Worm (Caenorhabditis elegans) whole organism, L1 larva: Measurements from ENCODE around the gene hmit-1.3.
A peak's percentile ranks its signal among the peaks of the same experiment; 100 is the strongest.

Experiments
- C34B4.2 ChIP-seq: sonication (generic microtip); optimal IDR thresholded peaks from 2 replicates; lab custom pipeline; 2017; ENCODE audit warnings: mild to moderate bottlenecking, missing genetic modification characterization, missing compliant biosample characterization
- alr-1 ChIP-seq: fragments of 200-800 bp; sonication (Bioruptor generic); optimal IDR thresholded peaks from 2 replicates; lab custom pipeline; 2018; ENCODE audit warnings: borderline replicate concordance, mild to moderate bottlenecking, missing genetic modification characterization, missing compliant biosample characterization
- ama-1 ChIP-seq: fragments of 150-350 bp; optimal IDR thresholded peaks from 2 replicates; lab custom pipeline; 2014
- blmp-1 ChIP-seq: fragments of 150-350 bp; optimal IDR thresholded peaks from 2 replicates; lab custom pipeline; 2014; ENCODE audit warnings: missing biosample characterization, missing genetic modification characterization
- ceh-82 ChIP-seq, 3 experiments: fragments of 150-350 bp in 1 of 3; sonication (generic microtip) in 2 of 3; optimal IDR thresholded peaks; 2 replicates each; lab custom pipeline; 2014 to 2017; ENCODE audit warnings: missing biosample characterization in 3 of 3, missing genetic modification characterization in 3 of 3
- ceh-90 ChIP-seq: sonication (generic microtip); optimal IDR thresholded peaks from 2 replicates; lab custom pipeline; 2016; ENCODE audit warnings: missing genetic modification characterization, missing compliant biosample characterization
- dpl-1 ChIP-seq, 3 experiments: fragments of 150-350 bp in 2 of 3; sonication (generic microtip) in 1 of 3; optimal IDR thresholded peaks; 2 replicates each; lab custom pipeline; 2014 to 2017; ENCODE audit warnings: missing biosample characterization in 3 of 3, missing genetic modification characterization in 3 of 3, missing genetic modification reagents in 3 of 3
- dsc-1 ChIP-seq: sonication (generic microtip); optimal IDR thresholded peaks from 2 replicates; lab custom pipeline; 2016; ENCODE audit warnings: mild to moderate bottlenecking, missing genetic modification characterization, missing compliant biosample characterization
- efl-1 ChIP-seq, 4 experiments: fragments of 150-350 bp; optimal IDR thresholded peaks in 3 of 4; peaks in 1 of 4; 1 replicate in 1 of 4; 2 replicates in 3 of 4; lab custom pipeline; 2014; ENCODE audit warnings: missing biosample characterization in 2 of 4, missing genetic modification characterization in 2 of 4, missing genetic modification reagents in 2 of 4
- efl-3 ChIP-seq: fragments of 200-800 bp; sonication (Bioruptor generic); optimal IDR thresholded peaks from 2 replicates; lab custom pipeline; 2018; ENCODE audit warnings: mild to moderate bottlenecking, missing genetic modification characterization, missing compliant biosample characterization
- egl-13 ChIP-seq: sonication (generic microtip); optimal IDR thresholded peaks from 2 replicates; lab custom pipeline; 2016; ENCODE audit warnings: missing genotype, missing genetic modification reagents, missing genetic modification characterization, missing compliant biosample characterization
- egl-27 ChIP-seq, 2 experiments: fragments of 150-350 bp in 1 of 2; sonication (generic microtip); optimal IDR thresholded peaks; 3 replicates each; lab custom pipeline; 2017 to 2018; ENCODE audit warnings: missing biosample characterization in 2 of 2, missing genetic modification characterization in 2 of 2, missing genetic modification reagents in 2 of 2
- elt-3 ChIP-seq, 6 experiments: fragments of 150-350 bp in 1 of 6; sonication (generic microtip); optimal IDR thresholded peaks; 2 replicates each; lab custom pipeline; 2017 to 2018; ENCODE audit warnings: missing biosample characterization in 6 of 6, missing genetic modification characterization in 6 of 6, inconsistent platforms in 1 of 6
- fkh-10 ChIP-seq: sonication (generic microtip); optimal IDR thresholded peaks from 2 replicates; lab custom pipeline; 2017; ENCODE audit warnings: missing biosample characterization, missing genetic modification reagents, missing genetic modification characterization
- grh-1 ChIP-seq: fragments of 200-800 bp; sonication (Bioruptor generic); IDR thresholded peaks from 2 replicates; pipeline ENCODE4 v1.3.6; 2022; ENCODE audit warnings: missing genetic modification reagents, missing genetic modification characterization, missing compliant biosample characterization
- hpl-2 ChIP-seq: fragments of 150-350 bp; optimal IDR thresholded peaks from 2 replicates; lab custom pipeline; 2014; ENCODE audit warnings: missing biosample characterization, missing genetic modification reagents, missing genetic modification characterization
- irx-1 ChIP-seq: sonication (generic microtip); optimal IDR thresholded peaks from 2 replicates; lab custom pipeline; 2016; ENCODE audit warnings: missing genetic modification characterization, missing compliant biosample characterization
- isw-1 ChIP-seq: fragments of 200-800 bp; sonication (Bioruptor generic); IDR thresholded peaks from 2 replicates; pipeline ENCODE4 v1.3.6; 2022; ENCODE audit warnings: missing genetic modification characterization, missing compliant biosample characterization
- jun-1 ChIP-seq: fragments of 150-350 bp; optimal IDR thresholded peaks from 2 replicates; lab custom pipeline; 2014; ENCODE audit warnings: missing biosample characterization, missing genetic modification reagents, missing genetic modification characterization
- lin-13 ChIP-seq: fragments of 150-350 bp; optimal IDR thresholded peaks from 2 replicates; lab custom pipeline; 2014; ENCODE audit warnings: missing biosample characterization, missing genetic modification reagents, missing genetic modification characterization
- lin-14 ChIP-seq: fragments of 200-800 bp; sonication (Bioruptor generic); optimal IDR thresholded peaks from 2 replicates; lab custom pipeline; 2018; ENCODE audit warnings: mild to moderate bottlenecking, missing genetic modification characterization, moderate library complexity, missing compliant biosample characterization
- lir-3 ChIP-seq: sonication (generic microtip); optimal IDR thresholded peaks from 2 replicates; lab custom pipeline; 2016; ENCODE audit warnings: mild to moderate bottlenecking, missing genetic modification characterization, moderate library complexity, missing compliant biosample characterization; ENCODE audit not compliant: poor library complexity
- mef-2 ChIP-seq: fragments of 150-350 bp; optimal IDR thresholded peaks from 2 replicates; lab custom pipeline; 2014; ENCODE audit warnings: missing biosample characterization, missing genetic modification characterization
- mep-1 ChIP-seq: fragments of 150-350 bp; optimal IDR thresholded peaks from 2 replicates; lab custom pipeline; 2014; ENCODE audit warnings: missing biosample characterization, missing genetic modification characterization
- nhr-19 ChIP-seq: fragments of 200-800 bp; sonication (Bioruptor generic); conservative IDR thresholded peaks from 2 replicates; pipeline ENCODE4 v1.3.6; 2022; ENCODE audit warnings: missing genetic modification characterization, missing compliant biosample characterization
- nhr-85 ChIP-seq: sonication (generic microtip); peaks from one replicate; lab custom pipeline; 2016; ENCODE audit warnings: missing genetic modification characterization, inconsistent platforms, missing compliant biosample characterization
- nhr-90 ChIP-seq: sonication (generic microtip); optimal IDR thresholded peaks from 2 replicates; lab custom pipeline; 2016; ENCODE audit warnings: mild to moderate bottlenecking, missing genetic modification characterization, missing compliant biosample characterization; ENCODE audit not compliant: poor library complexity
- skn-1 ChIP-seq: fragments of 150-350 bp; optimal IDR thresholded peaks from 2 replicates; lab custom pipeline; 2014; ENCODE audit warnings: missing biosample characterization, missing genetic modification characterization
- snu-23 ChIP-seq: sonication (generic microtip); optimal IDR thresholded peaks from 2 replicates; lab custom pipeline; 2016; ENCODE audit warnings: missing genetic modification characterization, missing compliant biosample characterization
- swsn-7 ChIP-seq: sonication (generic microtip); optimal IDR thresholded peaks from 2 replicates; lab custom pipeline; 2016; ENCODE audit warnings: missing genetic modification characterization, missing compliant biosample characterization
- unc-130 ChIP-seq: fragments of 150-350 bp; optimal IDR thresholded peaks from 2 replicates; lab custom pipeline; 2017; ENCODE audit warnings: missing biosample characterization, missing genetic modification characterization, inconsistent platforms
- unc-30 ChIP-seq: sonication (generic microtip); optimal IDR thresholded peaks from 2 replicates; lab custom pipeline; 2017; ENCODE audit warnings: missing biosample characterization, missing genetic modification characterization
- unc-86 ChIP-seq: sonication (generic microtip); optimal IDR thresholded peaks from 2 replicates; lab custom pipeline; 2016; ENCODE audit warnings: missing genetic modification characterization, missing compliant biosample characterization
- unc-98 ChIP-seq: fragments of 200-800 bp; sonication (Bioruptor generic); IDR thresholded peaks from 2 replicates; pipeline ENCODE4 v1.3.6; 2022; ENCODE audit warnings: missing genetic modification characterization, missing compliant biosample characterization
- xbp-1 ChIP-seq: sonication (generic microtip); optimal IDR thresholded peaks from 2 replicates; lab custom pipeline; 2016; ENCODE audit warnings: missing genetic modification characterization, missing compliant biosample characterization
- zag-1 ChIP-seq: fragments of 150-350 bp; optimal IDR thresholded peaks from 2 replicates; lab custom pipeline; 2014; ENCODE audit warnings: missing biosample characterization, missing genetic modification characterization
- zip-4 ChIP-seq: fragments of 200-800 bp; sonication (Bioruptor generic); optimal IDR thresholded peaks from 2 replicates; lab custom pipeline; 2018; ENCODE audit warnings: mild to moderate bottlenecking, missing genetic modification characterization, moderate library complexity, missing compliant biosample characterization

The hmit-1.3 gene

DNA sequence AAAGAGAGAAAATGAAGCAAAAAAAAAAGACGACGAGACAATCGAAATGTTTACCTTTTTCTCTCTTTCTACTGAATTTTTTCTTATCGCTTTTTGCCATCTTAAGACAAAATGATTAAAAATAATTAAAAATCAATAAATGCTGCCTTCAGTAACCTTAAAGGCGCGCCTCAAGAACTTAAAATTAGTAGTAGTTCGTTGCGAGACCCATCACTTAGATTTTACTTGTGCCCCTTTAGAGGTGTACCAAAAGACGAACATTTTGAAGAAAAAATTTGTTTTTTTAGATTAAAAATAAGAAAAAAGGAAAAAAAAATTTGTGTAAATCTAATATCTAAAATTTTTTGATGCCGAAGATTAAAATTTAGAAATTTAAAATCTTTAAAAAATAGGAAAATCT lies 48.4 kb downstream of the hmit-1.3 start:
- TF ChIP-seq egl-27 (tag; optimal IDR thresholded peaks at IDR 0.05; lab: Kevin White, UChicago): no peak
- TF ChIP-seq efl-3 (GFP tag; lab: Kevin White, UChicago): no peak
- no peak for TF ChIP-seq ceh-90 (tag; lab: Kevin White, UChicago)
- TF ChIP-seq unc-86 (tag; lab: Kevin White, UChicago): no peak
- no peak for TF ChIP-seq swsn-7 (tag; lab: Kevin White, UChicago)
- no peak for TF ChIP-seq zag-1 (tag; lab: Kevin White, UChicago)
- no peak for TF ChIP-seq mep-1 (tag; lab: Kevin White, UChicago)
- no peak for TF ChIP-seq ama-1
- TF ChIP-seq lin-13 (GFP tag; lab: Kevin White, UChicago): no peak
- TF ChIP-seq unc-30 (tag; lab: Kevin White, UChicago): no peak
- no peak for TF ChIP-seq C34B4.2 (tag; lab: Kevin White, UChicago)
- TF ChIP-seq irx-1: no peak
- TF ChIP-seq skn-1 (tag; lab: Kevin White, UChicago): no peak
- TF ChIP-seq jun-1: no peak
- TF ChIP-seq fkh-10 (GFP tag; lab: Kevin White, UChicago): no peak
- TF ChIP-seq zip-4 (GFP tag; lab: Kevin White, UChicago): no peak

DNA sequence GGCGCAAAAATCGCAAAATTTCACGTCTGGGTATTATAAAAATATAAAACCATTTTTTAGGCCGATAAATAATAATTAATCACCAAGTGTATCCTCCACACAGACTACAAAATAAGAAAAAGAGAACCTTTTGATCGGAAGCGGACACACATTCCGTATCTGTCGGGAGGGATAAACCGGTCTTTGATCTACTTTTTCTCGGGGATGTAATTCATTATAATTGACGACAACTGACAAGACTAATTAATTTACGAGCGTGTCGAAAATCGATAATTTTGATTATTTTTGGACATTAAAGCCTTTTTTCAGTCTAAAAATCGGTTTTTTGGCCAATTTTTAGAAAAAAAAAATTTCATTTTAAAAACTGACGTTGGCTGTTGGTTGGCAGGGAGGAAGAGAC lies 49.0 kb downstream of the hmit-1.3 start:
- no peak for TF ChIP-seq unc-130
- no peak for TF ChIP-seq snu-23 (GFP tag; lab: Kevin White, UChicago)
- no peak for TF ChIP-seq dpl-1 (GFP tag; optimal IDR thresholded peaks at IDR 0.05; lab: Kevin White, UChicago)
- no peak for TF ChIP-seq irx-1
- TF ChIP-seq ceh-82 (tag; optimal IDR thresholded peaks at IDR 0.05; lab: Kevin White, UChicago): no peak
- TF ChIP-seq nhr-85 (tag; lab: Kevin White, UChicago): peak; percentile 6
- peak; percentile 80 for TF ChIP-seq blmp-1 (tag; lab: Kevin White, UChicago)
- no peak for TF ChIP-seq isw-1 (GFP tag; lab: Robert Waterston, UW)
- peak in 1 of 6 experiments; percentile 39 for TF ChIP-seq elt-3 (tag; optimal IDR thresholded peaks at IDR 0.05; lab: Kevin White, UChicago)
- TF ChIP-seq skn-1 (tag; lab: Kevin White, UChicago): no peak
- no peak for TF ChIP-seq grh-1 (GFP tag; lab: Robert Waterston, UW)
- TF ChIP-seq unc-98 (GFP tag; lab: Robert Waterston, UW): no peak
- no peak for TF ChIP-seq mep-1 (tag; lab: Kevin White, UChicago)
- TF ChIP-seq nhr-90 (tag; lab: Kevin White, UChicago): no peak
- no peak for TF ChIP-seq nhr-19 (GFP tag; lab: Robert Waterston, UW)
- TF ChIP-seq egl-13 (tag; lab: Kevin White, UChicago): no peak

DNA sequence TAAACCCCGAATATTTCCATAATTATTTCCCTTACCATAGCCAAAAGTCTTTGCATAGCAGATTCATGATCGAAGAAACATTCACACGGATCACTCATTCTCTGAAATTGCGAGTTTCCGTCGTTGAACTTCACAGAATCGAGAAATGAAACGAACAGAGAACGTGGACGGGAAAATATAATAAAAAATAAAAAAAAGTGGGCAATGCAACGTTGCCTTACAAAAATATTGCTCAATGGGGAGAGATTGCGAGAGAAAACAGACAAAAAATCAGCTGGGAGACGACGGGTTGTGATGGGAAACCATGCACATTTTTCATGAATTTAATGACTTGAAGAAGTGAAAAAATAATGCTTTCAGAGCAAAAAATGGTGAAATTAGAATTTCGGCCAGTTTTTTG lies 49.8 kb downstream of the hmit-1.3 start, which contains the start of gene smim-14:
Gene smim-14 (minus strand): TSS at position 101 of the 400 bp plus-strand sequence.
- TF ChIP-seq xbp-1 (tag; lab: Kevin White, UChicago) (peak; percentile 89), nhr-19 (GFP tag; lab: Robert Waterston, UW) (no peak)

DNA sequence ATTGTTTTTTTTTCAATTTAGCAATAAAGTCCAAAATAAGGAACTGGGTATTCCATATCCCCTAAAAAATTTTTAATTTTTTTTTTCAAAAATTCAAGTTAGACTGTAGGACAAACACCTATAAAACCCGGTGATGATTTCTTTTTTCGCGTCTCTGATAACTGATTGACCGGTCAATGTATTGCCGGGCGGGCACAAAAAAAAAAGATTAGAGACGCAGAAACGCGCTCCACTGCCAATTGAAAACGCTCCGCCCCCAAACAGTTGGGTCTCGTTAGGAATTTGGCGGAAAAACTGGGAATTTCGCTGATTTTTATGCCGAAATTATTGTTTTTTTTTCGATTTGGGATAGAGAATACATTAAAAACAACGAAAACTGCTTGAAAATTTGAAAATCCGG lies 51.0 kb downstream of the hmit-1.3 start:
- no peak for TF ChIP-seq efl-1 (optimal IDR thresholded peaks at IDR 0.05; lab: Kevin White, UChicago)
- TF ChIP-seq efl-1 (GFP tag; optimal IDR thresholded peaks at IDR 0.05 in 1 of 2; lab: Kevin White, UChicago): no peak
- TF ChIP-seq C34B4.2 (tag; lab: Kevin White, UChicago): no peak
- TF ChIP-seq lir-3 (tag; lab: Kevin White, UChicago): no peak
- no peak for TF ChIP-seq lin-14 (GFP tag; lab: Kevin White, UChicago)
- TF ChIP-seq hpl-2: no peak
- no peak for TF ChIP-seq unc-130
- no peak for TF ChIP-seq efl-3 (GFP tag; lab: Kevin White, UChicago)
- TF ChIP-seq alr-1 (tag; lab: Kevin White, UChicago): no peak
- TF ChIP-seq mef-2 (tag; lab: Kevin White, UChicago): no peak
- no peak for TF ChIP-seq dsc-1 (tag; lab: Kevin White, UChicago)
- no peak for TF ChIP-seq blmp-1 (tag; lab: Kevin White, UChicago)
